Fruit fly (Drosophila melanogaster) whole organism, embryonic: ENCODE data around the gene sra.

Experiments
- B-H2 ChIP-seq: fragments of 200-800 bp; sonication (Bioruptor generic); optimal IDR thresholded peaks from 2 replicates; lab custom pipeline; 2018; ENCODE audit warnings: missing biosample characterization, mild to moderate bottlenecking, missing genetic modification characterization
- CG11504 ChIP-seq: fragments of 200-800 bp; sonication (Bioruptor generic); optimal IDR thresholded peaks from 3 replicates; lab custom pipeline; 2019; ENCODE audit warnings: missing biosample characterization, mild to moderate bottlenecking, missing genetic modification characterization, moderate library complexity
- CG12155 ChIP-seq: fragments of 200-800 bp; sonication (Bioruptor generic); optimal IDR thresholded peaks from 3 replicates; lab custom pipeline; 2016; ENCODE audit warnings: missing biosample characterization, missing genetic modification characterization
- CG13287 ChIP-seq: fragments of 200-800 bp; sonication (Bioruptor generic); IDR thresholded peaks from 2 replicates; pipeline ENCODE4 v1.3.6; 2022; ENCODE audit warnings: missing biosample characterization, missing genetic modification characterization; ENCODE audit not compliant: partially characterized antibody
- CG14860 ChIP-seq: fragments of 200-800 bp; sonication (Bioruptor generic); IDR thresholded peaks from 3 replicates; pipeline ENCODE4 v1.3.6; 2022; ENCODE audit warnings: missing biosample characterization, missing genetic modification characterization; ENCODE audit not compliant: partially characterized antibody
- CG16779 ChIP-seq: fragments of 200-800 bp; sonication (Bioruptor generic); IDR thresholded peaks from 2 replicates; pipeline ENCODE4 v1.3.6; 2022; ENCODE audit warnings: missing biosample characterization, missing genetic modification characterization
- CG17385 ChIP-seq: fragments of 200-800 bp; sonication (Bioruptor generic); optimal IDR thresholded peaks from 3 replicates; lab custom pipeline; 2018; ENCODE audit warnings: missing biosample characterization, mild to moderate bottlenecking, missing genetic modification characterization
- CG18599 ChIP-seq: fragments of 200-800 bp; sonication (Bioruptor generic); optimal IDR thresholded peaks from 3 replicates; lab custom pipeline; 2017; ENCODE audit warnings: missing biosample characterization, missing genetic modification characterization, mild to moderate bottlenecking, moderate library complexity, missing genetic modification reagents
- CG2199 ChIP-seq: fragments of 200-800 bp; sonication (Bioruptor generic); IDR thresholded peaks from 3 replicates; pipeline ENCODE4 v1.3.6; 2022; ENCODE audit warnings: missing biosample characterization, missing genetic modification characterization
- CG32532 ChIP-seq: fragments of 200-800 bp; sonication (Bioruptor generic); IDR thresholded peaks from 2 replicates; pipeline ENCODE4 v1.3.6; 2022; ENCODE audit warnings: missing biosample characterization, missing genetic modification characterization
- CG34376 ChIP-seq: fragments of 200-800 bp; sonication (Bioruptor generic); optimal IDR thresholded peaks from 2 replicates; lab custom pipeline; 2018; ENCODE audit warnings: missing biosample characterization, mild to moderate bottlenecking, missing genetic modification characterization
- CG4360 ChIP-seq: fragments of 200-800 bp; sonication (Bioruptor generic); IDR thresholded peaks from 2 replicates; pipeline ENCODE4 v1.3.6; 2022; ENCODE audit warnings: missing biosample characterization, missing genetic modification characterization
- CG5180 ChIP-seq: fragments of 200-800 bp; sonication (Bioruptor generic); optimal IDR thresholded peaks from 3 replicates; lab custom pipeline; 2017; ENCODE audit warnings: missing biosample characterization, missing genetic modification characterization, mild to moderate bottlenecking, moderate library complexity, missing genetic modification reagents
- CG9932 ChIP-seq: fragments of 200-800 bp; sonication (Bioruptor generic); IDR thresholded peaks from 2 replicates; pipeline ENCODE4 v1.3.6; 2022; ENCODE audit warnings: missing biosample characterization, missing genetic modification characterization
- D19A ChIP-seq: fragments of 200-800 bp; optimal IDR thresholded peaks from 3 replicates; lab custom pipeline; 2019; ENCODE audit warnings: missing biosample characterization, mild to moderate bottlenecking, missing genetic modification characterization, moderate library complexity
- E2f1 ChIP-seq: fragments of 200-800 bp; sonication (Bioruptor generic); IDR thresholded peaks from 2 replicates; pipeline ENCODE4 v1.3.6; 2022; ENCODE audit warnings: missing biosample characterization, missing genetic modification characterization
- Eip74EF ChIP-seq, 2 experiments: fragments of 200-800 bp in 1 of 2; fragments of >200 bp in 1 of 2; sonication (Bioruptor generic) in 1 of 2; optimal IDR thresholded peaks; 2 replicates each; lab custom pipeline; 2017 to 2019; ENCODE audit warnings: missing biosample characterization in 2 of 2, missing genetic modification characterization in 2 of 2, mild to moderate bottlenecking in 1 of 2, moderate library complexity in 1 of 2
- HLHmδ ChIP-seq: fragments of 200-800 bp; sonication (Bioruptor generic); optimal IDR thresholded peaks from 2 replicates; lab custom pipeline; 2018; ENCODE audit warnings: missing biosample characterization, mild to moderate bottlenecking, missing genetic modification characterization, moderate library complexity
- HmgZ ChIP-seq: fragments of 200-800 bp; sonication (Bioruptor generic); optimal IDR thresholded peaks from 2 replicates; lab custom pipeline; 2018; ENCODE audit warnings: missing biosample characterization, mild to moderate bottlenecking, missing genetic modification characterization
- Hmr ChIP-seq: fragments of 200-800 bp; sonication (Bioruptor generic); optimal IDR thresholded peaks from 3 replicates; lab custom pipeline; 2017; ENCODE audit warnings: mild to moderate bottlenecking, missing biosample characterization, missing genetic modification reagents, missing genetic modification characterization
- MBD-R2 ChIP-seq: fragments of 200-800 bp; sonication (Bioruptor generic); IDR thresholded peaks from 2 replicates; pipeline ENCODE4 v1.3.6; 2022; ENCODE audit warnings: missing biosample characterization, missing genetic modification characterization
- Max ChIP-seq: fragments of 200-800 bp; sonication (Bioruptor generic); optimal IDR thresholded peaks from 2 replicates; lab custom pipeline; 2016; ENCODE audit warnings: missing biosample characterization, mild to moderate bottlenecking, missing genetic modification characterization
- Meics ChIP-seq: fragments of 200-800 bp; sonication (Bioruptor generic); optimal IDR thresholded peaks from 2 replicates; lab custom pipeline; 2017; ENCODE audit warnings: missing biosample characterization, mild to moderate bottlenecking, missing genetic modification characterization
- Opbp ChIP-seq: fragments of 200-800 bp; sonication (Bioruptor generic); IDR thresholded peaks from 3 replicates; pipeline ENCODE4 v1.3.6; 2022; ENCODE audit warnings: missing biosample characterization, missing genetic modification characterization; ENCODE audit not compliant: partially characterized antibody
- Scr ChIP-seq: fragments of 200-800 bp; sonication (Bioruptor generic); IDR thresholded peaks from 2 replicates; pipeline ENCODE4 v1.3.6; 2022; ENCODE audit warnings: missing biosample characterization, missing genetic modification characterization; ENCODE audit not compliant: partially characterized antibody
- Stat92E ChIP-seq, 3 experiments: fragments of >200 bp in 2 of 3; fragments of 200-800 bp in 1 of 3; sonication (Bioruptor generic) in 1 of 3; optimal IDR thresholded peaks; 2 replicates each; lab custom pipeline; 2017 to 2019; ENCODE audit warnings: missing biosample characterization in 3 of 3, missing genetic modification characterization in 3 of 3, mild to moderate bottlenecking in 1 of 3, moderate library complexity in 1 of 3
- Xbp1 ChIP-seq: fragments of 200-800 bp; sonication (Bioruptor generic); optimal IDR thresholded peaks from 3 replicates; lab custom pipeline; 2016; ENCODE audit warnings: missing biosample characterization, mild to moderate bottlenecking, missing genetic modification characterization
- ab ChIP-seq: fragments of 200-800 bp; sonication (Bioruptor generic); optimal IDR thresholded peaks from 2 replicates; lab custom pipeline; 2016; ENCODE audit warnings: missing biosample characterization, missing genetic modification characterization
- aop ChIP-seq: fragments of 200-800 bp; sonication (Bioruptor generic); IDR thresholded peaks from 2 replicates; pipeline ENCODE4 v1.3.6; 2022; ENCODE audit warnings: missing biosample characterization, missing genetic modification characterization
- bbx ChIP-seq: fragments of 200-800 bp; sonication (Bioruptor generic); IDR thresholded peaks from 2 replicates; pipeline ENCODE4 v1.3.6; 2022; ENCODE audit warnings: missing biosample characterization, missing genetic modification characterization; ENCODE audit not compliant: partially characterized antibody
- corto ChIP-seq: fragments of 200-800 bp; sonication (Bioruptor generic); optimal IDR thresholded peaks from 2 replicates; lab custom pipeline; 2016; ENCODE audit warnings: missing biosample characterization, mild to moderate bottlenecking, missing genetic modification characterization, moderate library complexity
- disco-r ChIP-seq: fragments of 200-800 bp; sonication (Bioruptor generic); optimal IDR thresholded peaks from 2 replicates; lab custom pipeline; 2016; ENCODE audit warnings: missing biosample characterization, missing genetic modification characterization
- dysf ChIP-seq: fragments of 200-800 bp; sonication (Bioruptor generic); IDR thresholded peaks from 3 replicates; pipeline ENCODE4 v1.3.6; 2022; ENCODE audit warnings: missing biosample characterization, missing genetic modification characterization
- en ChIP-seq: fragments of 200-800 bp; sonication (Bioruptor generic); optimal IDR thresholded peaks from 2 replicates; lab custom pipeline; 2016; ENCODE audit warnings: missing biosample characterization, missing genetic modification characterization
- gce ChIP-seq: fragments of 200-800 bp; sonication (Bioruptor generic); IDR thresholded peaks from 3 replicates; pipeline ENCODE4 v1.3.6; 2022; ENCODE audit warnings: missing biosample characterization, missing genetic modification characterization
- grau ChIP-seq: fragments of 200-800 bp; optimal IDR thresholded peaks from 3 replicates; lab custom pipeline; 2019; ENCODE audit warnings: missing biosample characterization, mild to moderate bottlenecking, missing genetic modification characterization, moderate library complexity
- ken ChIP-seq: fragments of 200-800 bp; sonication (Bioruptor generic); IDR thresholded peaks from 3 replicates; pipeline ENCODE4 v1.3.6; 2022; ENCODE audit warnings: missing biosample characterization, missing genetic modification characterization
- kni ChIP-seq: fragments of 200-800 bp; sonication (Bioruptor generic); optimal IDR thresholded peaks from 3 replicates; lab custom pipeline; 2017; ENCODE audit warnings: mild to moderate bottlenecking, missing biosample characterization, missing genetic modification reagents, missing genetic modification characterization
- nau ChIP-seq: fragments of 200-800 bp; sonication (Bioruptor generic); optimal IDR thresholded peaks from 3 replicates; lab custom pipeline; 2017; ENCODE audit warnings: missing biosample characterization, mild to moderate bottlenecking, missing genetic modification characterization, missing genetic modification reagents
- org-1 ChIP-seq: fragments of 200-800 bp; sonication (Bioruptor generic); optimal IDR thresholded peaks from 2 replicates; lab custom pipeline; 2017; ENCODE audit warnings: missing biosample characterization, missing genetic modification characterization
- otp ChIP-seq: fragments of 200-800 bp; sonication (Bioruptor generic); IDR thresholded peaks from 3 replicates; pipeline ENCODE4, ENCODE4 v1.3.6; 2022; ENCODE audit warnings: missing biosample characterization, missing genetic modification characterization
- run ChIP-seq: fragments of 200-800 bp; sonication (Bioruptor generic); optimal IDR thresholded peaks from 3 replicates; lab custom pipeline; 2018; ENCODE audit warnings: missing biosample characterization, mild to moderate bottlenecking, missing genetic modification characterization
- scrt ChIP-seq: fragments of 200-800 bp; sonication (Bioruptor generic); optimal IDR thresholded peaks from 2 replicates; lab custom pipeline; 2018; ENCODE audit warnings: missing biosample characterization, mild to moderate bottlenecking, missing genetic modification characterization, moderate library complexity
- sd ChIP-seq: fragments of 200-800 bp; sonication (Bioruptor generic); optimal IDR thresholded peaks from 3 replicates; lab custom pipeline; 2018; ENCODE audit warnings: missing biosample characterization, mild to moderate bottlenecking, missing genetic modification characterization, moderate library complexity
- sens-2 ChIP-seq: fragments of 200-800 bp; sonication (Bioruptor generic); IDR thresholded peaks from 2 replicates; pipeline ENCODE4 v1.3.6; 2022; ENCODE audit warnings: missing biosample characterization, missing genetic modification characterization
- sug ChIP-seq: fragments of 200-800 bp; optimal IDR thresholded peaks from 2 replicates; lab custom pipeline; 2019; ENCODE audit warnings: missing biosample characterization, mild to moderate bottlenecking, missing genetic modification characterization, moderate library complexity
- zfh2 ChIP-seq: fragments of 200-800 bp; sonication (Bioruptor generic); optimal IDR thresholded peaks from 2 replicates; lab custom pipeline; 2016; ENCODE audit warnings: missing biosample characterization, missing genetic modification characterization

Gene sra

dm6 chr3R:16208106-16208780, 21.4 kb downstream of the sra start (continued):
- TF ChIP-seq bbx (GFP tag; lab: Robert Waterston, UW) (peak; percentile 55), CG17385 (no peak), Meics (GFP tag; lab: Kevin White, UChicago) (peak; percentile 12), CG11504 (tag; lab: Kevin White, UChicago) (peak; percentile 28), sug (peak; percentile 46), run (tag; lab: Kevin White, UChicago) (no peak), Max (no peak), HmgZ (tag; lab: Kevin White, UChicago) (peak; percentile 14), CG4360 (GFP tag; lab: Robert Waterston, UW) (peak; percentile 43; the same call in 1 of the 2 replicates), disco-r (GFP tag; lab: Kevin White, UChicago) (no peak), Eip74EF (GFP tag; optimal IDR thresholded peaks at IDR 0.05; lab: Kevin White, UChicago) (peak in 1 of 2 experiments; percentile 68), en (no peak), org-1 (GFP tag; lab: Kevin White, UChicago) (no peak), CG32532 (GFP tag; lab: Robert Waterston, UW) (peak; percentile 59), scrt (peak; percentile 32), nau (GFP tag; lab: Kevin White, UChicago) (peak; percentile 20), E2f1 (GFP tag; lab: Robert Waterston, UW) (no peak), Xbp1 (GFP tag; lab: Kevin White, UChicago) (no peak), grau (peak; percentile 27), zfh2 (GFP tag; lab: Kevin White, UChicago) (no peak), sd (peak; percentile 71), gce (peak; percentile 43; the same call in 1 of the 3 replicates), CG13287 (GFP tag; lab: Robert Waterston, UW) (peak; percentile 14; the same call in 1 of the 2 replicates), D19A (tag; lab: Kevin White, UChicago) (peak; percentile 35), sens-2 (GFP tag; lab: Robert Waterston, UW) (no peak), Hmr (GFP tag; lab: Kevin White, UChicago) (peak; percentile 59), Opbp (GFP tag; lab: Robert Waterston, UW) (peak; percentile 7; the same call in 1 of the 3 replicates), Scr (GFP tag; lab: Robert Waterston, UW) (0 out of 2 replicates have a peak, but pooled peaks have one; percentile 18), MBD-R2 (GFP tag; lab: Robert Waterston, UW) (0 out of 2 replicates have a peak, but pooled peaks have one; percentile 16), otp (0 out of 3 replicates have a peak, but pooled peaks have one; percentile 33), CG14860 (GFP tag; lab: Robert Waterston, UW) (0 out of 3 replicates have a peak, but pooled peaks have one; percentile 12), CG9932 (peak; percentile 52), CG5180 (GFP tag; lab: Kevin White, UChicago) (peak; percentile 91), kni (GFP tag; lab: Kevin White, UChicago) (peak; percentile 98), HLHmδ (GFP tag; lab: Kevin White, UChicago) (peak; percentile 59), CG16779 (peak; percentile 67; the same call in 1 of the 2 replicates), CG12155 (GFP tag; lab: Kevin White, UChicago) (peak; percentile 3), ab (no peak), CG18599 (GFP tag; lab: Kevin White, UChicago) (peak; percentile 58), CG34376 (GFP tag; lab: Kevin White, UChicago) (peak; percentile 51), corto (GFP tag; lab: Kevin White, UChicago) (peak; percentile 32), dysf (GFP tag; lab: Robert Waterston, UW) (peak; percentile 12; the same call in 1 of the 3 replicates), Stat92E (GFP tag; optimal IDR thresholded peaks at IDR 0.05; lab: Kevin White, UChicago) (peak in 1 of 3 experiments; percentile 20), ken (GFP tag; lab: Robert Waterston, UW) (0 out of 3 replicates have a peak, but pooled peaks have one; percentile 30), aop (GFP tag; lab: Robert Waterston, UW) (peak; percentile 46), CG2199 (GFP tag; lab: Robert Waterston, UW) (peak; percentile 92), B-H2 (peak; percentile 69)
